Fruit fly (Drosophila melanogaster): ENCODE measurements around the gene CG12105.

Gene CG12105

DNA sequence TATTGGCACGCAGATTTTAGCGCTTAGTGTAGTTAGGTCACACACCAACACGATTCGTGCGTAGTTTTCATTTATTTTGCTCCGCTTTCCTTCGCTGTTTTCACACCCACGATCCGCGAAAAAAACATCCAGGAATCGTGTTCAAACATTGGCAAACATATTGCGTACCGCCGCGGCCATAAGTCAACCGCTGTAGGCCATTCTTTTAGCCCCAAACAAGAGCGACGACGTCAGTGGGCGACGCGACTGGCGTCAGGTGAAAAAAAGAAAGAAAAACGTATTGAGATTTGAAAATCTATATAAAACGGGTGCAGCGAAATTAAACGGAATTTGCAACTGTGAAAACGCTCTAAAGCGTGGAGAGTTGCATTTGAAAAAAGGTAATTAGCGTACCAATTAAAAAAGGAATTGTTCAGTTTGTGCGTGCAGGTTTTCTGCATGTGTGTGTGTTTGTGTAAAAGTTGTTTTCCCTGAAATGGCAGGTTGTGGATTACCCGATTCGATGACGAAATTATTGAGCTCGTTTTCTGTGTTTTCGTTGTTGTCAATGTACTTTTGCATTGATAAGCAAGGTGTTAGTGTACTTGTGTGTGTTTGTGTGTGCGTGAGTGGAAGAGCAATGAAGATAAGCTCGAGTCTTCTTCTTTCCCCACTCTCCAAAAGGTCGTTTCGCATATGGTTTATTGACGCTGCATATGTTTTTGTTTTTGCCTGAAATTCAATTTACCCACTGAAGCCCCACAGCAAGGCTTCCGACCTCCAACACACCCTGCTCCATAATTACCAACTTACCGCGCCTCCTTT lies 46.2 kb downstream of the CG12105 start, which contains the start of gene Tmep:
Gene Tmep, plus strand, starts transcription at position 20 of the 804 bp plus-strand sequence.
- TF ChIP-seq eg (GFP tag; IDR thresholded peaks at IDR 0.05) (peak; percentile 2; the same call in 1 of the 3 replicates), CG1621 (tag; optimal IDR thresholded peaks at IDR 0.05) (no peak), vri (GFP tag; optimal IDR thresholded peaks at IDR 0.05) (peak; percentile 66), salr (GFP tag; optimal IDR thresholded peaks at IDR 0.05) (no peak), ss (GFP tag; optimal IDR thresholded peaks at IDR 0.05) (peak in 1 of 2 experiments; percentile 22), Eip93F (GFP tag; optimal IDR thresholded peaks at IDR 0.05) (peak; percentile 10), CG6854 (GFP tag; optimal IDR thresholded peaks at IDR 0.05) (no peak), lz (GFP tag; optimal IDR thresholded peaks at IDR 0.05) (no peak), CG6808 (GFP tag; optimal IDR thresholded peaks at IDR 0.05) (peak; percentile 9), Sox102F (GFP tag; optimal IDR thresholded peaks at IDR 0.05) (peak; percentile 28), Eip78C (GFP tag) (peak; percentile 57), CG8632 (GFP tag; optimal IDR thresholded peaks at IDR 0.05) (peak; percentile 15), topi (GFP tag; optimal IDR thresholded peaks at IDR 0.05) (peak; percentile 3), CG3919 (GFP tag; optimal IDR thresholded peaks at IDR 0.05) (peak; percentile 15), svp (GFP tag) (peak; percentile 98)

dm6 chr3L:1568225-1569161 lies 47.1 kb downstream of the CG12105 start, which contains the start of gene CG7879:
Gene CG7879, minus strand, starts transcription at chr3L:1568608.
- TF ChIP-seq net (GFP tag; optimal IDR thresholded peaks at IDR 0.05) (peak; percentile 55), Smox (GFP tag; optimal IDR thresholded peaks at IDR 0.05) (no peak), Ets21C (GFP tag; optimal IDR thresholded peaks at IDR 0.05) (no peak), Met (GFP tag; optimal IDR thresholded peaks at IDR 0.05) (no peak), vri (GFP tag; optimal IDR thresholded peaks at IDR 0.05) (peak; percentile 52), esn (GFP tag; optimal IDR thresholded peaks at IDR 0.05) (peak; percentile 43), fd85E (GFP tag; optimal IDR thresholded peaks at IDR 0.05) (no peak), lz (GFP tag; optimal IDR thresholded peaks at IDR 0.05) (peak; percentile 19), ss (GFP tag; optimal IDR thresholded peaks at IDR 0.05) (peak; percentile 10 to 20), CG6854 (GFP tag; optimal IDR thresholded peaks at IDR 0.05) (peak; percentile 63), CG16779 (tag; optimal IDR thresholded peaks at IDR 0.05) (peak; percentile 50), CG3919 (GFP tag; optimal IDR thresholded peaks at IDR 0.05) (peak; percentile 29), Eip78C (GFP tag) (peak; percentile 73), CG3032 (tag; optimal IDR thresholded peaks at IDR 0.05) (peak; percentile 18), salr (GFP tag; optimal IDR thresholded peaks at IDR 0.05) (no peak), CG11902 (GFP tag; optimal IDR thresholded peaks at IDR 0.05) (no peak), eg (GFP tag; IDR thresholded peaks at IDR 0.05) (0 out of 3 replicates have a peak, but pooled peaks have one; percentile 25), CG31627 (GFP tag; optimal IDR thresholded peaks at IDR 0.05) (peak; percentile 31), CG6163 (GFP tag; IDR thresholded peaks at IDR 0.05) (peak; percentile 34; the same call in 2 of the 3 replicates), cyc (GFP tag; optimal IDR thresholded peaks at IDR 0.05) (peak; percentile 7), CG8119 (GFP tag; IDR thresholded peaks at IDR 0.05) (no peak), Hr39 (GFP tag; optimal IDR thresholded peaks at IDR 0.05) (no peak), CG11762 (GFP tag; optimal IDR thresholded peaks at IDR 0.05; ENCODE audit: insufficient read depth) (no peak), CG6792 (GFP tag; optimal IDR thresholded peaks at IDR 0.05) (no peak), Sox15 (GFP tag; optimal IDR thresholded peaks at IDR 0.05) (peak; percentile 11), OdsH (GFP tag; optimal IDR thresholded peaks at IDR 0.05) (peak; percentile 48), Sox102F (GFP tag; optimal IDR thresholded peaks at IDR 0.05) (peak; percentile 23), CG10631 (GFP tag; optimal IDR thresholded peaks at IDR 0.05) (peak; percentile 50), svp (GFP tag) (peak; percentile 57), CG6276 (GFP tag; optimal IDR thresholded peaks at IDR 0.05) (no peak), Hr4 (GFP tag; optimal IDR thresholded peaks at IDR 0.05) (peak; percentile 42), dsx (GFP tag; optimal IDR thresholded peaks at IDR 0.05; ENCODE audit: poor library complexity, severe bottlenecking) (peak; percentile 28), CG15336 (GFP tag; IDR thresholded peaks at IDR 0.05) (peak; percentile 20; the same call in 1 of the 2 replicates)

All from whole organism, prepupa.